Fruit fly (Drosophila melanogaster): ENCODE data around the gene pira.

pira gene

dm6 chrX:12727642-12728228 lies 35.7 kb downstream of the pira start (continued):
- TF ChIP-seq CG33213 (GFP tag; optimal IDR thresholded peaks at IDR 0.05) (no peak), vvl (GFP tag; IDR thresholded peaks at IDR 0.05) (peak; percentile 42; the same call in 1 of the 2 replicates), H15 (GFP tag; IDR thresholded peaks at IDR 0.05) (no peak), eve (GFP tag; optimal IDR thresholded peaks at IDR 0.05) (no peak), Hr78 (GFP tag; optimal IDR thresholded peaks at IDR 0.05) (peak in 1 of 2 experiments; percentile 27), en (GFP tag; optimal IDR thresholded peaks at IDR 0.05) (no peak), NC2α (GFP tag; optimal IDR thresholded peaks at IDR 0.05) (no peak), Eip74EF (GFP tag; optimal IDR thresholded peaks at IDR 0.05) (no peak), Med (GFP tag) (no peak), tna (GFP tag; IDR thresholded peaks at IDR 0.05; ENCODE audit: partially characterized antibody) (no peak), disco-r (GFP tag; optimal IDR thresholded peaks at IDR 0.05) (no peak), Hey (tag; optimal IDR thresholded peaks at IDR 0.05) (no peak), ap (GFP tag; IDR thresholded peaks at IDR 0.05) (no peak), CG4328 (GFP tag; optimal IDR thresholded peaks at IDR 0.05) (no peak), tap (tag; optimal IDR thresholded peaks at IDR 0.05) (no peak), sens (GFP tag) (peak; percentile 40), onecut (GFP tag; IDR thresholded peaks at IDR 0.05) (no peak), ssp (GFP tag; IDR thresholded peaks at IDR 0.05) (no peak), CG12236 (GFP tag; optimal IDR thresholded peaks at IDR 0.05) (no peak), CG6791 (GFP tag; IDR thresholded peaks at IDR 0.05; ENCODE audit: partially characterized antibody) (no peak), chm (GFP tag; IDR thresholded peaks at IDR 0.05) (no peak), gcm2 (GFP tag; optimal IDR thresholded peaks at IDR 0.05) (no peak), hkb (optimal IDR thresholded peaks at IDR 0.05) (no peak), hkb (GFP tag; IDR thresholded peaks at IDR 0.05) (no peak), cwo (GFP tag; optimal IDR thresholded peaks at IDR 0.05) (no peak), so (GFP tag; IDR thresholded peaks at IDR 0.05) (0 out of 3 replicates have a peak, but pooled peaks have one; percentile 28), nau (GFP tag; optimal IDR thresholded peaks at IDR 0.05) (no peak), CG1832 (GFP tag; optimal IDR thresholded peaks at IDR 0.05) (no peak)

dm6 chrX:12725187-12725919 lies 38.1 kb downstream of the pira start:
- 0 out of 4 replicates have a peak, but pooled peaks have one; percentile 32 for TF ChIP-seq chinmo (GFP tag; IDR thresholded peaks at IDR 0.05; ENCODE audit: partially characterized antibody)
- no peak for TF ChIP-seq CG14965 (GFP tag; optimal IDR thresholded peaks at IDR 0.05; ENCODE audit: borderline replicate concordance)
- TF ChIP-seq gsb (GFP tag; IDR thresholded peaks at IDR 0.05) = 0 out of 2 replicates have a peak, but pooled peaks have one; percentile 15
- TF ChIP-seq bsh (GFP tag; optimal IDR thresholded peaks at IDR 0.05) = peak in 1 of 2 experiments; percentile 93
- TF ChIP-seq crol (GFP tag; IDR thresholded peaks at IDR 0.05) = peak; percentile 37; the same call in 1 of the 2 replicates
- peak; percentile 64 for TF ChIP-seq sens (GFP tag)
- peak; percentile 14; the same call in 1 of the 2 replicates for TF ChIP-seq vvl (GFP tag; IDR thresholded peaks at IDR 0.05)
- peak; percentile 82 for TF ChIP-seq sqz (GFP tag; optimal IDR thresholded peaks at IDR 0.05)
- TF ChIP-seq HLH54F (GFP tag; optimal IDR thresholded peaks at IDR 0.05) = no peak
- TF ChIP-seq ssp (GFP tag; IDR thresholded peaks at IDR 0.05) = no peak
- no peak for TF ChIP-seq onecut (GFP tag; IDR thresholded peaks at IDR 0.05)
- peak; percentile 98 for TF ChIP-seq nom (GFP tag; optimal IDR thresholded peaks at IDR 0.05)
- TF ChIP-seq Drgx (GFP tag; IDR thresholded peaks at IDR 0.05) = peak; percentile 88

Measured in whole organism, embryonic.